Worm (Caenorhabditis elegans) whole organism, late embryonic: ENCODE results near the gene str-93.

Source experiments
- ceh-31 ChIP-seq: sonication (generic microtip); optimal IDR thresholded peaks from 2 replicates; lab custom pipeline; 2016; ENCODE audit warnings: missing genetic modification characterization, missing compliant biosample characterization
- ceh-34 ChIP-seq: sonication (generic microtip); optimal IDR thresholded peaks from 2 replicates; lab custom pipeline; 2016; ENCODE audit warnings: mild to moderate bottlenecking, missing genetic modification characterization, missing compliant biosample characterization
- lin-11 ChIP-seq: fragments of 200-800 bp; sonication (Bioruptor generic); optimal IDR thresholded peaks from 2 replicates; lab custom pipeline; 2018; ENCODE audit warnings: mild to moderate bottlenecking, missing genetic modification characterization, missing compliant biosample characterization

- TF ChIP-seq lin-11 (tag; lab: Kevin White, UChicago) (no peak), ceh-31 (tag; lab: Kevin White, UChicago) (no peak), ceh-34 (tag; lab: Kevin White, UChicago) (no peak)
These were observed 41.1 kb upstream of the str-93 start, which contains the start of gene twk-33 for ce11 chrV:17714330-17714729.
